Fruit fly (Drosophila melanogaster) whole organism, embryonic: ENCODE data around the gene Irk1.

Experiments used
- BtbVII ChIP-seq: fragments of 200-800 bp; sonication (Bioruptor generic); optimal IDR thresholded peaks from 3 replicates; lab custom pipeline; 2017; ENCODE audit warnings: missing biosample characterization, mild to moderate bottlenecking, missing genetic modification characterization
- CG10565 ChIP-seq: fragments of 200-800 bp; sonication (Bioruptor generic); optimal IDR thresholded peaks from 3 replicates; lab custom pipeline; 2016; ENCODE audit warnings: missing biosample characterization, mild to moderate bottlenecking, missing genetic modification characterization
- CG12391 ChIP-seq: fragments of 200-800 bp; sonication (Bioruptor generic); optimal IDR thresholded peaks from 3 replicates; lab custom pipeline; 2018; ENCODE audit warnings: missing biosample characterization, mild to moderate bottlenecking, missing genetic modification characterization, moderate library complexity
- CG13624 ChIP-seq: fragments of 200-800 bp; sonication (Bioruptor generic); optimal IDR thresholded peaks from 2 replicates; lab custom pipeline; 2016; ENCODE audit warnings: missing biosample characterization, missing genetic modification characterization
- CG15011 ChIP-seq: fragments of 200-800 bp; sonication (Bioruptor generic); optimal IDR thresholded peaks from 3 replicates; lab custom pipeline; 2018; ENCODE audit warnings: missing biosample characterization, mild to moderate bottlenecking, missing genetic modification characterization
- CG15073 ChIP-seq: fragments of 200-800 bp; sonication (Bioruptor generic); optimal IDR thresholded peaks from 2 replicates; lab custom pipeline; 2016; ENCODE audit warnings: missing biosample characterization, missing genetic modification characterization
- CG15514 ChIP-seq: fragments of 200-800 bp; sonication (Bioruptor generic); optimal IDR thresholded peaks from 3 replicates; lab custom pipeline; 2017; ENCODE audit warnings: missing biosample characterization, missing genetic modification characterization, mild to moderate bottlenecking, moderate library complexity, missing genetic modification reagents
- CG15696 ChIP-seq: fragments of 200-800 bp; sonication (Bioruptor generic); optimal IDR thresholded peaks from 2 replicates; lab custom pipeline; 2019; ENCODE audit warnings: missing biosample characterization, mild to moderate bottlenecking, missing genetic modification characterization, moderate library complexity
- CG16813 ChIP-seq: fragments of 200-800 bp; sonication (Bioruptor generic); IDR thresholded peaks from 3 replicates; pipeline ENCODE4 v1.3.6; 2022; ENCODE audit warnings: missing biosample characterization, missing genetic modification characterization; ENCODE audit not compliant: partially characterized antibody
- CG17829 ChIP-seq: fragments of 200-800 bp; optimal IDR thresholded peaks from 2 replicates; lab custom pipeline; 2019; ENCODE audit warnings: missing biosample characterization, mild to moderate bottlenecking, missing genetic modification characterization, moderate library complexity
- CG2116 ChIP-seq: fragments of 200-800 bp; sonication (Bioruptor generic); optimal IDR thresholded peaks from 3 replicates; lab custom pipeline; 2018; ENCODE audit warnings: missing biosample characterization, mild to moderate bottlenecking, missing genetic modification characterization
- CG2202 ChIP-seq: fragments of 200-800 bp; sonication (Bioruptor generic); optimal IDR thresholded peaks from 2 replicates; lab custom pipeline; 2018; ENCODE audit warnings: missing biosample characterization, mild to moderate bottlenecking, missing genetic modification characterization
- CG3065 ChIP-seq: fragments of 200-800 bp; sonication (Bioruptor generic); optimal IDR thresholded peaks from 2 replicates; lab custom pipeline; 2016; ENCODE audit warnings: missing biosample characterization, missing genetic modification characterization
- CG4617 ChIP-seq: fragments of 200-800 bp; sonication (Bioruptor generic); optimal IDR thresholded peaks from 3 replicates; lab custom pipeline; 2016; ENCODE audit warnings: missing biosample characterization, missing genetic modification characterization, borderline replicate concordance
- CG6654 ChIP-seq: fragments of 200-800 bp; sonication (Bioruptor generic); optimal IDR thresholded peaks from 2 replicates; lab custom pipeline; 2017; ENCODE audit warnings: missing biosample characterization, mild to moderate bottlenecking, missing genetic modification characterization
- CG6683 ChIP-seq: fragments of 200-800 bp; sonication (Bioruptor generic); optimal IDR thresholded peaks from 2 replicates; lab custom pipeline; 2017; ENCODE audit warnings: missing biosample characterization, mild to moderate bottlenecking, missing genetic modification characterization, missing genetic modification reagents
- CG8359 ChIP-seq: fragments of 200-800 bp; sonication (Bioruptor generic); optimal IDR thresholded peaks from 2 replicates; lab custom pipeline; 2017; ENCODE audit warnings: missing biosample characterization, mild to moderate bottlenecking, missing genetic modification characterization, borderline replicate concordance
- D19B ChIP-seq: fragments of 200-800 bp; sonication (Bioruptor generic); optimal IDR thresholded peaks from 2 replicates; lab custom pipeline; 2017; ENCODE audit warnings: missing biosample characterization, mild to moderate bottlenecking, missing genetic modification characterization
- Doc3 ChIP-seq: fragments of 200-800 bp; sonication (Bioruptor generic); IDR thresholded peaks from 3 replicates; pipeline ENCODE4 v1.3.6; 2022; ENCODE audit warnings: missing biosample characterization, missing genetic modification characterization; ENCODE audit not compliant: partially characterized antibody
- Dp ChIP-seq: fragments of 200-800 bp; sonication (Bioruptor generic); optimal IDR thresholded peaks from 2 replicates; lab custom pipeline; 2018; ENCODE audit warnings: missing biosample characterization, mild to moderate bottlenecking, missing genetic modification characterization, moderate library complexity
- Drgx ChIP-seq: fragments of 200-800 bp; sonication (Bioruptor generic); IDR thresholded peaks from 2 replicates; pipeline ENCODE4 v1.3.6; 2022; ENCODE audit warnings: missing biosample characterization, missing genetic modification characterization
- HLH3B ChIP-seq: fragments of 200-800 bp; sonication (Bioruptor generic); IDR thresholded peaks from 2 replicates; pipeline ENCODE4 v1.3.6; 2022; ENCODE audit warnings: missing biosample characterization, missing genetic modification characterization
- HLH54F ChIP-seq: fragments of 200-800 bp; sonication (Bioruptor generic); optimal IDR thresholded peaks from 3 replicates; lab custom pipeline; 2016; ENCODE audit warnings: missing biosample characterization, missing genetic modification characterization
- Lhr ChIP-seq: fragments of 200-800 bp; sonication (Bioruptor generic); optimal IDR thresholded peaks from 3 replicates; lab custom pipeline; 2017; ENCODE audit warnings: mild to moderate bottlenecking, missing biosample characterization, missing genetic modification reagents, missing genetic modification characterization
- MBD-R2 ChIP-seq: fragments of 200-800 bp; sonication (Bioruptor generic); IDR thresholded peaks from 2 replicates; pipeline ENCODE4 v1.3.6; 2022; ENCODE audit warnings: missing biosample characterization, missing genetic modification characterization
- MTF-1 ChIP-seq: fragments of 200-800 bp; sonication (Bioruptor generic); optimal IDR thresholded peaks from 2 replicates; lab custom pipeline; 2018; ENCODE audit warnings: missing biosample characterization, mild to moderate bottlenecking, missing genetic modification characterization, borderline replicate concordance
- Meics ChIP-seq: fragments of 200-800 bp; sonication (Bioruptor generic); optimal IDR thresholded peaks from 2 replicates; lab custom pipeline; 2017; ENCODE audit warnings: missing biosample characterization, mild to moderate bottlenecking, missing genetic modification characterization
- NK7.1 ChIP-seq: fragments of 200-800 bp; sonication (Bioruptor generic); optimal IDR thresholded peaks from 3 replicates; lab custom pipeline; 2016; ENCODE audit warnings: missing biosample characterization, missing genetic modification characterization
- Opbp ChIP-seq: fragments of 200-800 bp; sonication (Bioruptor generic); IDR thresholded peaks from 3 replicates; pipeline ENCODE4 v1.3.6; 2022; ENCODE audit warnings: missing biosample characterization, missing genetic modification characterization; ENCODE audit not compliant: partially characterized antibody
- Ptx1 ChIP-seq: fragments of 200-800 bp; sonication (Bioruptor generic); IDR thresholded peaks from 2 replicates; pipeline ENCODE4 v1.3.6; 2022; ENCODE audit warnings: missing biosample characterization, missing genetic modification characterization
- Rx ChIP-seq: fragments of 200-800 bp; sonication (Bioruptor generic); IDR thresholded peaks from 2 replicates; pipeline ENCODE4 v1.3.6; 2022; ENCODE audit warnings: missing biosample characterization, missing genetic modification characterization
- chif ChIP-seq, 2 experiments: fragments of 200-800 bp; sonication (Bioruptor generic); optimal IDR thresholded peaks; 3 replicates each; lab custom pipeline; 2016; ENCODE audit warnings: missing biosample characterization in 2 of 2, missing genetic modification characterization in 2 of 2
- chn ChIP-seq: fragments of 200-800 bp; sonication (Bioruptor generic); optimal IDR thresholded peaks from 2 replicates; lab custom pipeline; 2016; ENCODE audit warnings: missing biosample characterization, missing genetic modification characterization
- crc ChIP-seq: fragments of 200-800 bp; sonication (Bioruptor generic); optimal IDR thresholded peaks from 2 replicates; lab custom pipeline; 2016; ENCODE audit warnings: missing biosample characterization, missing genetic modification characterization
- dm ChIP-seq: fragments of 200-800 bp; sonication (Bioruptor generic); optimal IDR thresholded peaks from 3 replicates; lab custom pipeline; 2016; ENCODE audit warnings: missing biosample characterization, missing genetic modification characterization
- dpn ChIP-seq, 2 experiments: fragments of 200-800 bp; sonication (Bioruptor generic); optimal IDR thresholded peaks; 3 replicates each; lab custom pipeline; 2016; ENCODE audit warnings: missing biosample characterization in 2 of 2, missing genetic modification characterization in 2 of 2
- ewg ChIP-seq: fragments of 200-800 bp; sonication (Bioruptor generic); optimal IDR thresholded peaks from 3 replicates; lab custom pipeline; 2017; ENCODE audit warnings: mild to moderate bottlenecking, missing biosample characterization, missing genetic modification reagents, missing genetic modification characterization
- gem ChIP-seq: fragments of 200-800 bp; sonication (Bioruptor generic); optimal IDR thresholded peaks from 2 replicates; lab custom pipeline; 2019; ENCODE audit warnings: missing biosample characterization, mild to moderate bottlenecking, missing genetic modification characterization, moderate library complexity
- gsb-n ChIP-seq: fragments of 200-800 bp; sonication (Bioruptor generic); optimal IDR thresholded peaks from 3 replicates; lab custom pipeline; 2018; ENCODE audit warnings: missing biosample characterization, mild to moderate bottlenecking, missing genetic modification characterization
- her ChIP-seq: fragments of 200-800 bp; sonication (Bioruptor generic); optimal IDR thresholded peaks from 2 replicates; lab custom pipeline; 2016; ENCODE audit warnings: missing biosample characterization, missing genetic modification characterization
- insv ChIP-seq, 2 experiments: fragments of 200-800 bp; sonication (Bioruptor generic); optimal IDR thresholded peaks; 3 replicates each; lab custom pipeline; 2016 to 2018; ENCODE audit warnings: missing biosample characterization in 2 of 2, missing genetic modification characterization in 2 of 2
- kay ChIP-seq: fragments of 200-800 bp; sonication (Bioruptor generic); optimal IDR thresholded peaks from 2 replicates; lab custom pipeline; 2016; ENCODE audit warnings: missing biosample characterization, missing genetic modification characterization
- lov ChIP-seq, 2 experiments: fragments of 200-800 bp in 1 of 2; fragments of >200 bp in 1 of 2; sonication (Bioruptor generic) in 1 of 2; IDR thresholded peaks in 1 of 2; optimal IDR thresholded peaks in 1 of 2; 2 replicates in 1 of 2; 3 replicates in 1 of 2; pipeline versions ENCODE4 v1.3.6 to Lab custom; 2017 to 2022; ENCODE audit warnings: missing biosample characterization in 1 of 2, missing genetic modification characterization in 1 of 2
- mld ChIP-seq: fragments of 200-800 bp; sonication (Bioruptor generic); IDR thresholded peaks from 3 replicates; pipeline ENCODE4 v1.3.6; 2022; ENCODE audit warnings: missing biosample characterization, missing genetic modification characterization; ENCODE audit not compliant: partially characterized antibody
- pzg ChIP-seq: fragments of 200-800 bp; sonication (Bioruptor generic); optimal IDR thresholded peaks from 3 replicates; lab custom pipeline; 2018; ENCODE audit warnings: missing biosample characterization, mild to moderate bottlenecking, missing genetic modification characterization, moderate library complexity
- sna ChIP-seq: fragments of 200-800 bp; sonication (Bioruptor generic); IDR thresholded peaks from 2 replicates; pipeline ENCODE4 v1.3.6; 2022; ENCODE audit warnings: missing biosample characterization, missing genetic modification characterization; ENCODE audit not compliant: partially characterized antibody
- tll ChIP-seq, 2 experiments: fragments of 200-800 bp in 1 of 2; fragments of >200 bp in 1 of 2; sonication (Bioruptor generic) in 1 of 2; optimal IDR thresholded peaks; 2 replicates each; lab custom pipeline; 2017 to 2019; ENCODE audit warnings: missing biosample characterization in 2 of 2, missing genetic modification characterization in 2 of 2, mild to moderate bottlenecking in 1 of 2, moderate library complexity in 1 of 2
- zen ChIP-seq: fragments of 200-800 bp; sonication (Bioruptor generic); optimal IDR thresholded peaks from 3 replicates; lab custom pipeline; 2018; ENCODE audit warnings: missing biosample characterization, mild to moderate bottlenecking, missing genetic modification characterization, moderate library complexity

The Irk1 gene

DNA sequence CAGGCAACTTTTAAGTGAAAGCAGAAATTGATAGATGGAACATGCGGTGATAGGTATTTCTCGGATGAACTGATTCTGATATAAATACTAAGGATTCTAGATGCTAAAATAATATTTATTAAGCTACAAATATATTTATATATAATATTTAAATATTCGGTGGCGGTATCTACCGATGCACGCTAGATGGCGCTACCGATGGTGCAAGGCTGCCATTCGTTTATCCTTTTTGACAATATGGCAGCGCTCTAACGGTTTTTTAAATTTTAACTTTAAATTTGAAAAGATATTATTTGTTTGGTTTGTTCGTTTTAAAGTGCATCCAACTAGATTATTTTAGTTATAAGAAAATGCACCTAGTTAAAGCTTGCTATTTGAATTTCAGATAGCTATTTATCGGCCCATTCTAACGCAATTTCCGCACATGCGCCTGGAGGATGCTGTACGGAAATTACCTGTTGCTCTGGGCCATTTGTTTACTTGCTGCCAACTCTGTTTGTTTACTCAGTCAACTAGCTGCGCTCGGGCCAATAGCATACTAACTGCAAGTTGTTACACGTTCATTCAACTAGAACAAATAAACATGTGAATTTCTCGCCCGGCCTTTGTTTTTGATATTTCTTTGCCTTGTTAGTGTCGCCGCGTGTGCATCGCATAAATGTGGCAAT lies 8.7 kb upstream of the Irk1 start, which contains the start of gene VhaAC39-2 (continued):
- TF ChIP-seq HLH3B (GFP tag; lab: Robert Waterston, UW) (peak; percentile 28; the same call in 1 of the 2 replicates), tll (GFP tag; optimal IDR thresholded peaks at IDR 0.05; lab: Kevin White, UChicago) (peak in 1 of 2 experiments; percentile 60), dpn (GFP tag; optimal IDR thresholded peaks at IDR 0.05; lab: Kevin White, UChicago) (peak in 1 of 2 experiments; percentile 15), dm (GFP tag; lab: Kevin White, UChicago) (no peak), Rx (GFP tag; lab: Robert Waterston, UW) (no peak), CG15011 (GFP tag; lab: Kevin White, UChicago) (no peak), Drgx (GFP tag; lab: Robert Waterston, UW) (no peak), sna (GFP tag; lab: Robert Waterston, UW) (no peak), CG3065 (no peak), her (no peak), CG6654 (GFP tag; lab: Kevin White, UChicago) (no peak), CG17829 (peak; percentile 10), NK7.1 (GFP tag; lab: Kevin White, UChicago) (no peak), CG16813 (no peak), insv (GFP tag; optimal IDR thresholded peaks at IDR 0.05; lab: Kevin White, UChicago) (peak in 1 of 2 experiments; percentile 3), CG15514 (GFP tag; lab: Kevin White, UChicago) (peak; percentile 6), Ptx1 (GFP tag; lab: Robert Waterston, UW) (no peak), gsb-n (tag; lab: Kevin White, UChicago) (no peak), CG8359 (GFP tag; lab: Kevin White, UChicago) (no peak), CG2116 (peak; percentile 42), ewg (GFP tag; lab: Kevin White, UChicago) (peak; percentile 91), HLH54F (GFP tag; lab: Kevin White, UChicago) (no peak), Doc3 (GFP tag; lab: Robert Waterston, UW) (no peak), CG4617 (GFP tag; lab: Kevin White, UChicago) (no peak), mld (GFP tag; lab: Robert Waterston, UW) (no peak), CG15073 (no peak), D19B (no peak), MBD-R2 (GFP tag; lab: Robert Waterston, UW) (no peak), pzg (peak; percentile 14), CG15696 (tag; lab: Kevin White, UChicago) (peak; percentile 52), kay (GFP tag; lab: Kevin White, UChicago) (no peak), Lhr (peak; percentile 55), chif (GFP tag; optimal IDR thresholded peaks at IDR 0.05; lab: Kevin White, UChicago) (no peak), lov (optimal IDR thresholded peaks at IDR 0.05; lab: Kevin White, UChicago) (no peak), lov (GFP tag; IDR thresholded peaks at IDR 0.05; lab: Robert Waterston, UW) (no peak), CG2202 (no peak), crc (no peak), CG13624 (GFP tag; lab: Kevin White, UChicago) (no peak), BtbVII (GFP tag; lab: Kevin White, UChicago) (no peak), MTF-1 (GFP tag; lab: Kevin White, UChicago) (no peak), gem (tag; lab: Kevin White, UChicago) (peak; percentile 14), CG10565 (GFP tag; lab: Kevin White, UChicago) (no peak), Dp (GFP tag; lab: Kevin White, UChicago) (peak; percentile 57), zen (tag; lab: Kevin White, UChicago) (peak; percentile 6), Opbp (GFP tag; lab: Robert Waterston, UW) (no peak), chn (GFP tag; lab: Kevin White, UChicago) (no peak), CG6683 (GFP tag; lab: Kevin White, UChicago) (no peak), CG12391 (tag; lab: Kevin White, UChicago) (peak; percentile 22), Meics (GFP tag; lab: Kevin White, UChicago) (peak; percentile 23)
